Worm (Caenorhabditis elegans) whole organism, L2 larva: ENCODE measurements around the gene str-225.
A peak's percentile ranks its signal among the peaks of the same experiment; 100 is the strongest.

Source experiments
- C34F6.9 ChIP-seq: fragments of 150-350 bp; optimal IDR thresholded peaks from 2 replicates; lab custom pipeline; 2014; ENCODE audit warnings: missing biosample characterization, missing genetic modification characterization
- F13H6.1 ChIP-seq: sonication (generic microtip); optimal IDR thresholded peaks from 2 replicates; lab custom pipeline; 2016; ENCODE audit warnings: missing genetic modification characterization, missing compliant biosample characterization
- R02D3.7 ChIP-seq: fragments of 150-350 bp; optimal IDR thresholded peaks from 2 replicates; lab custom pipeline; 2014; ENCODE audit warnings: missing biosample characterization, missing genetic modification characterization
- Y55F3AM.14 ChIP-seq: fragments of 200-800 bp; sonication (Bioruptor generic); optimal IDR thresholded peaks from 2 replicates; lab custom pipeline; 2018; ENCODE audit warnings: mild to moderate bottlenecking, missing genetic modification characterization, missing compliant biosample characterization
- alr-1 ChIP-seq: fragments of 150-350 bp; optimal IDR thresholded peaks from 2 replicates; lab custom pipeline; 2014; ENCODE audit warnings: missing biosample characterization, missing genetic modification characterization
- ama-1 ChIP-seq: fragments of 150-350 bp; optimal IDR thresholded peaks from 2 replicates; lab custom pipeline; 2018; ENCODE audit warnings: inconsistent platforms
- blmp-1 ChIP-seq: sonication (generic microtip); optimal IDR thresholded peaks from 2 replicates; lab custom pipeline; 2017; ENCODE audit warnings: missing genetic modification characterization, mild to moderate bottlenecking, missing compliant biosample characterization, antibody characterized with exemption, moderate library complexity; ENCODE audit not compliant: insufficient read depth
- ceh-82 ChIP-seq: fragments of 150-350 bp; optimal IDR thresholded peaks from 2 replicates; lab custom pipeline; 2014; ENCODE audit warnings: missing biosample characterization, missing genetic modification characterization
- crh-2 ChIP-seq: sonication (generic microtip); optimal IDR thresholded peaks from 2 replicates; lab custom pipeline; 2017; ENCODE audit warnings: missing biosample characterization, missing genetic modification characterization
- elt-1 ChIP-seq: fragments of 150-350 bp; optimal IDR thresholded peaks from 2 replicates; lab custom pipeline; 2014; ENCODE audit warnings: missing biosample characterization, missing genetic modification characterization
- elt-3 ChIP-seq: sonication (generic microtip); optimal IDR thresholded peaks from 2 replicates; lab custom pipeline; 2017; ENCODE audit warnings: missing biosample characterization, missing genetic modification characterization
- fos-1 ChIP-seq: fragments of 150-350 bp; optimal IDR thresholded peaks from 2 replicates; lab custom pipeline; 2014; ENCODE audit warnings: missing biosample characterization, missing genetic modification characterization
- gmeb-1 ChIP-seq: fragments of 150-350 bp; optimal IDR thresholded peaks from 2 replicates; lab custom pipeline; 2014; ENCODE audit warnings: missing biosample characterization, missing genetic modification characterization
- lin-11 ChIP-seq: fragments of 150-350 bp; sonication (generic microtip); optimal IDR thresholded peaks from 2 replicates; lab custom pipeline; 2014; ENCODE audit warnings: missing biosample characterization, missing genetic modification characterization, inconsistent platforms, mixed read lengths
- lin-39 ChIP-seq: fragments of 150-350 bp; optimal IDR thresholded peaks from 2 replicates; lab custom pipeline; 2014; ENCODE audit warnings: missing biosample characterization, missing genetic modification reagents, missing genetic modification characterization
- mab-5 ChIP-seq: fragments of 150-350 bp; optimal IDR thresholded peaks from 2 replicates; lab custom pipeline; 2014; ENCODE audit warnings: missing biosample characterization, missing genetic modification characterization
- mbf-1 ChIP-seq: sonication (generic microtip); optimal IDR thresholded peaks from 2 replicates; lab custom pipeline; 2017; ENCODE audit warnings: missing biosample characterization, missing genetic modification characterization
- nhr-10 ChIP-seq: sonication (generic microtip); optimal IDR thresholded peaks from 2 replicates; lab custom pipeline; 2017; ENCODE audit warnings: missing biosample characterization, missing genetic modification characterization
- nhr-11 ChIP-seq: fragments of 150-350 bp; optimal IDR thresholded peaks from 2 replicates; lab custom pipeline; 2014; ENCODE audit warnings: missing biosample characterization, missing genetic modification characterization
- nhr-129 ChIP-seq: fragments of 150-350 bp; optimal IDR thresholded peaks from 2 replicates; lab custom pipeline; 2014; ENCODE audit warnings: missing biosample characterization, missing genetic modification characterization
- nhr-21 ChIP-seq: fragments of 150-350 bp; optimal IDR thresholded peaks from 2 replicates; lab custom pipeline; 2014; ENCODE audit warnings: missing biosample characterization, missing genetic modification characterization
- nhr-23 ChIP-seq: fragments of 150-350 bp; optimal IDR thresholded peaks from 2 replicates; lab custom pipeline; 2014; ENCODE audit warnings: missing biosample characterization, missing genetic modification reagents, missing genetic modification characterization
- nhr-237 ChIP-seq: fragments of 150-350 bp; optimal IDR thresholded peaks from 2 replicates; lab custom pipeline; 2014; ENCODE audit warnings: missing biosample characterization, missing genetic modification characterization
- nhr-25 ChIP-seq: fragments of 150-350 bp; sonication (generic microtip); optimal IDR thresholded peaks from 3 replicates; lab custom pipeline; 2014; ENCODE audit warnings: missing biosample characterization, missing genetic modification characterization
- nhr-6 ChIP-seq: fragments of 150-350 bp; optimal IDR thresholded peaks from 2 replicates; lab custom pipeline; 2014; ENCODE audit warnings: missing biosample characterization, missing genetic modification characterization
- nhr-77 ChIP-seq: fragments of 150-350 bp; optimal IDR thresholded peaks from 2 replicates; lab custom pipeline; 2014; ENCODE audit warnings: missing biosample characterization, missing genetic modification characterization
- sem-4 ChIP-seq: fragments of 150-350 bp; optimal IDR thresholded peaks from 2 replicates; lab custom pipeline; 2014; ENCODE audit warnings: missing biosample characterization, missing genetic modification reagents, missing genetic modification characterization
- skn-1 ChIP-seq: sonication (generic microtip); optimal IDR thresholded peaks from 2 replicates; lab custom pipeline; 2017; ENCODE audit warnings: missing biosample characterization, missing genetic modification characterization
- sma-3 ChIP-seq: sonication (generic microtip); optimal IDR thresholded peaks from 2 replicates; lab custom pipeline; 2016; ENCODE audit warnings: missing genetic modification reagents, missing genetic modification characterization, missing compliant biosample characterization
- sma-9 ChIP-seq, 2 experiments: fragments of 150-350 bp in 1 of 2; sonication (generic microtip) in 1 of 2; optimal IDR thresholded peaks; 2 replicates each; lab custom pipeline; 2014 to 2016; ENCODE audit warnings: missing genetic modification characterization in 2 of 2, mild to moderate bottlenecking in 1 of 2, missing biosample characterization in 1 of 2, missing compliant biosample characterization in 1 of 2, missing genetic modification reagents in 1 of 2, moderate library complexity in 1 of 2
- snpc-4 ChIP-seq: fragments of 150-350 bp; optimal IDR thresholded peaks from 2 replicates; lab custom pipeline; 2014; ENCODE audit warnings: missing biosample characterization, missing genetic modification characterization
- unc-55 ChIP-seq: fragments of 150-350 bp; sonication (generic microtip); optimal IDR thresholded peaks from 3 replicates; lab custom pipeline; 2014; ENCODE audit warnings: missing biosample characterization, missing genetic modification reagents, missing genetic modification characterization
- unc-62 ChIP-seq: fragments of 150-350 bp; optimal IDR thresholded peaks from 2 replicates; lab custom pipeline; 2014; ENCODE audit warnings: missing biosample characterization, missing genetic modification reagents, missing genetic modification characterization
- ztf-1 ChIP-seq: fragments of 200-800 bp; sonication (Bioruptor generic); conservative IDR thresholded peaks from 2 replicates; pipeline ENCODE4 v1.3.6; 2022; ENCODE audit warnings: missing genetic modification characterization, missing compliant biosample characterization
- ztf-11 ChIP-seq: sonication (generic microtip); optimal IDR thresholded peaks from 2 replicates; lab custom pipeline; 2017; ENCODE audit warnings: missing biosample characterization, missing genetic modification characterization

str-225 gene

ce11 chrV:3507691-3508090, at the start of gene str-225:
Gene str-225 (plus strand): TSS chrV:3507822.
- TF ChIP-seq nhr-10 (tag; lab: Kevin White, UChicago) = no peak

ce11 chrV:3459919-3460318, 47.7 kb upstream of the str-225 start, which contains the start of gene slc-28.2:
Gene slc-28.2 (plus strand): TSS chrV:3460219.
- TF ChIP-seq nhr-25 (tag; lab: Kevin White, UChicago) (no peak), nhr-11 (tag; lab: Kevin White, UChicago) (no peak), mbf-1 (no peak), C34F6.9 (no peak), nhr-6 (no peak), elt-3 (tag; lab: Kevin White, UChicago) (no peak), unc-55 (GFP tag; lab: Kevin White, UChicago) (no peak), nhr-23 (tag; lab: Kevin White, UChicago) (no peak), elt-1 (tag; lab: Kevin White, UChicago) (no peak)

ce11 chrV:3463514-3463913, 44.1 kb upstream of the str-225 start, which contains the start of gene slc-28.1:
Gene slc-28.1 (plus strand): TSS chrV:3463814.
- TF ChIP-seq sma-3 (GFP tag; lab: Kevin White, UChicago) (no peak), blmp-1 (tag; lab: Kevin White, UChicago) (no peak), R02D3.7 (no peak), gmeb-1 (tag; lab: Kevin White, UChicago) (no peak), nhr-77 (tag; lab: Kevin White, UChicago) (no peak), nhr-237 (tag; lab: Kevin White, UChicago) (no peak), Y55F3AM.14 (GFP tag; lab: Kevin White, UChicago) (no peak), nhr-11 (tag; lab: Kevin White, UChicago) (no peak), nhr-25 (tag; lab: Kevin White, UChicago) (no peak), alr-1 (tag; lab: Kevin White, UChicago) (no peak), ztf-1 (GFP tag; lab: Robert Waterston, UW) (no peak), ceh-82 (tag; lab: Kevin White, UChicago) (no peak), nhr-21 (tag; lab: Kevin White, UChicago) (no peak), skn-1 (tag; lab: Kevin White, UChicago) (no peak), ama-1 (lab: Kevin White, UChicago) (no peak), mbf-1 (no peak)

- TF ChIP-seq Y55F3AM.14 (GFP tag; lab: Kevin White, UChicago) = no peak
- TF ChIP-seq elt-1 (tag; lab: Kevin White, UChicago) = no peak
- no peak for TF ChIP-seq elt-3 (tag; lab: Kevin White, UChicago)
- no peak for TF ChIP-seq unc-55 (GFP tag; lab: Kevin White, UChicago)
- no peak for TF ChIP-seq sem-4 (tag; lab: Kevin White, UChicago)
- no peak for TF ChIP-seq lin-11 (tag; lab: Kevin White, UChicago)
- no peak for TF ChIP-seq ztf-11 (tag; lab: Kevin White, UChicago)
These were observed 42.7 kb upstream of the str-225 start for ce11 chrV:3464897-3465296.

- no peak for TF ChIP-seq ztf-1 (GFP tag; lab: Robert Waterston, UW)
- TF ChIP-seq F13H6.1 = peak; percentile 4
- peak; percentile 61 for TF ChIP-seq gmeb-1 (tag; lab: Kevin White, UChicago)
- peak; percentile 73 for TF ChIP-seq sma-9 (GFP tag; optimal IDR thresholded peaks at IDR 0.05; lab: Kevin White, UChicago)
- no peak for TF ChIP-seq sma-9 (tag; optimal IDR thresholded peaks at IDR 0.05; lab: Kevin White, UChicago)
- TF ChIP-seq crh-2 (tag; lab: Kevin White, UChicago) = peak; percentile 22
- TF ChIP-seq fos-1 = peak; percentile 41
- peak; percentile 39 for TF ChIP-seq nhr-129 (tag; lab: Kevin White, UChicago)
- TF ChIP-seq blmp-1 (tag; lab: Kevin White, UChicago) = peak; percentile 61
- no peak for TF ChIP-seq lin-39 (tag; lab: Kevin White, UChicago)
These were observed 39.2 kb upstream of the str-225 start, which contains the start of gene gst-33 for ce11 chrV:3468436-3468835. Gene gst-33 (minus strand): TSS chrV:3468562.

ce11 chrV:3470782-3471181, 36.8 kb upstream of the str-225 start, which contains the start of gene srbc-29:
Gene srbc-29 (minus strand): TSS chrV:3470882.
- TF ChIP-seq ztf-11 (tag; lab: Kevin White, UChicago) (no peak), alr-1 (tag; lab: Kevin White, UChicago) (no peak), unc-62 (no peak), ceh-82 (tag; lab: Kevin White, UChicago) (no peak), nhr-77 (tag; lab: Kevin White, UChicago) (no peak), nhr-23 (tag; lab: Kevin White, UChicago) (no peak), sma-9 (GFP tag; optimal IDR thresholded peaks at IDR 0.05; lab: Kevin White, UChicago) (no peak), sma-9 (tag; optimal IDR thresholded peaks at IDR 0.05; lab: Kevin White, UChicago) (no peak), mbf-1 (no peak), mab-5 (no peak), snpc-4 (tag; lab: Kevin White, UChicago) (no peak)
